Worm (Caenorhabditis elegans) whole organism, L4 larva: ENCODE results near the gene ins-3.

Experiments
- Y75B8A.6 ChIP-seq: fragments of 200-800 bp; sonication (Bioruptor generic); IDR thresholded peaks from 2 replicates; pipeline ENCODE4 v1.3.6; 2022; ENCODE audit warnings: missing genetic modification reagents, missing genetic modification characterization, missing compliant biosample characterization
- ama-1 ChIP-seq: fragments of 150-350 bp; optimal IDR thresholded peaks from 2 replicates; lab custom pipeline; 2014; ENCODE audit warnings: inconsistent platforms, mixed read lengths
- ces-1 ChIP-seq: fragments of 150-350 bp; sonication (generic microtip); optimal IDR thresholded peaks from 4 replicates; lab custom pipeline; 2014; ENCODE audit warnings: missing biosample characterization, missing genetic modification reagents, missing genetic modification characterization
- cey-2 ChIP-seq: sonication (generic microtip); optimal IDR thresholded peaks from 3 replicates; lab custom pipeline; 2017; ENCODE audit warnings: missing genetic modification characterization, mild to moderate bottlenecking, missing compliant biosample characterization, antibody characterized with exemption, borderline replicate concordance; ENCODE audit not compliant: insufficient read depth
- fos-1 ChIP-seq: fragments of 150-350 bp; optimal IDR thresholded peaks from 2 replicates; lab custom pipeline; 2014; ENCODE audit warnings: missing biosample characterization, missing genetic modification characterization
- gei-8 ChIP-seq: fragments of 200-800 bp; sonication (Bioruptor generic); optimal IDR thresholded peaks from 2 replicates; lab custom pipeline; 2018; ENCODE audit warnings: mild to moderate bottlenecking, missing genetic modification characterization, missing compliant biosample characterization
- lin-13 ChIP-seq: fragments of 150-350 bp; optimal IDR thresholded peaks from 2 replicates; lab custom pipeline; 2014; ENCODE audit warnings: missing biosample characterization, missing genetic modification reagents, missing genetic modification characterization
- lin-39 ChIP-seq: fragments of 150-350 bp; optimal IDR thresholded peaks from 2 replicates; lab custom pipeline; 2014; ENCODE audit warnings: missing biosample characterization, missing genetic modification reagents, missing genetic modification characterization
- lsy-2 ChIP-seq, 2 experiments: fragments of 150-350 bp in 1 of 2; sonication (generic microtip) in 1 of 2; optimal IDR thresholded peaks; 2 replicates each; lab custom pipeline; 2014 to 2017; ENCODE audit warnings: missing biosample characterization in 2 of 2, missing genetic modification characterization in 2 of 2
- mdl-1 ChIP-seq, 2 experiments: fragments of 150-350 bp in 1 of 2; sonication (generic microtip) in 1 of 2; optimal IDR thresholded peaks; 2 replicates each; lab custom pipeline; 2014 to 2017; ENCODE audit warnings: missing biosample characterization in 2 of 2, missing genetic modification characterization in 2 of 2
- nhr-11 ChIP-seq: fragments of 150-350 bp; optimal IDR thresholded peaks from 2 replicates; lab custom pipeline; 2014; ENCODE audit warnings: missing biosample characterization, missing genetic modification characterization
- nhr-48 ChIP-seq: sonication (generic microtip); optimal IDR thresholded peaks from 2 replicates; lab custom pipeline; 2016; ENCODE audit warnings: mild to moderate bottlenecking, missing genetic modification characterization, missing compliant biosample characterization
- spr-1 ChIP-seq: sonication (generic microtip); optimal IDR thresholded peaks from 2 replicates; lab custom pipeline; 2016; ENCODE audit warnings: mild to moderate bottlenecking, missing genetic modification characterization, missing compliant biosample characterization
- zip-11 ChIP-seq: fragments of 200-800 bp; sonication (Bioruptor generic); IDR thresholded peaks from 2 replicates; pipeline ENCODE4 v1.3.6; 2022; ENCODE audit warnings: missing genetic modification characterization, missing compliant biosample characterization

DNA sequence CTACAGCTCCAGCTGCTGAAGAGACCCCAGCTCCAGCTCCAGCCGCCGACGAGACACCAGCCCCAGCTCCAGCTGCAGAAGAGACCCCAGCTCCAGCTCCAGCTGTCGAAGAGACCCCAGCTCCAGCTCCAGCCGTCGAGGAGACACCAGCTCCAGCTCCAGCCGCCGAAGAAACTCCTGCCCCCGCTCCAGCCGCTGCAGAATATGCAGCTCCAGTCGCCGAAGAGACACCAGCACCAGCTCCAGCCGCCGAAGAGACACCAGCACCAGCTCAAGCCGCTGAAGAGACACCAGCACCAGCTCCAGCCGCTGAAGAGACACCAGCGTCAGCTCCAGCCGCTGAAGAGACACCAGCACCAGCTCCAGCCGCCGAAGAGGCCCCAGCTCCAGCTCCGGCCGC, 32.0 kb upstream of the ins-3 start:
- TF ChIP-seq zip-11 (GFP tag; lab: Robert Waterston, UW) (no peak), spr-1 (no peak), nhr-11 (tag; lab: Kevin White, UChicago) (no peak), fos-1 (tag; lab: Kevin White, UChicago) (no peak), lsy-2 (tag; optimal IDR thresholded peaks at IDR 0.05; lab: Kevin White, UChicago) (no peak), cey-2 (tag; lab: Kevin White, UChicago) (no peak), ama-1 (lab: Kevin White, UChicago) (no peak), nhr-48 (tag; lab: Kevin White, UChicago) (no peak), gei-8 (no peak), ces-1 (GFP tag; lab: Kevin White, UChicago) (no peak), Y75B8A.6 (GFP tag; lab: Robert Waterston, UW) (no peak), lin-39 (no peak), mdl-1 (tag; optimal IDR thresholded peaks at IDR 0.05; lab: Kevin White, UChicago) (no peak), lin-13 (GFP tag; lab: Kevin White, UChicago) (no peak)
